Worm (Caenorhabditis elegans) whole organism, L1 larva: ENCODE results near the gene ZC84.7.

Experiments used
- ama-1 ChIP-seq: fragments of 150-350 bp; optimal IDR thresholded peaks from 2 replicates; lab custom pipeline; 2014
- blmp-1 ChIP-seq: fragments of 150-350 bp; optimal IDR thresholded peaks from 2 replicates; lab custom pipeline; 2014; ENCODE audit warnings: missing biosample characterization, missing genetic modification characterization
- dpl-1 ChIP-seq, 3 experiments: fragments of 150-350 bp in 2 of 3; sonication (generic microtip) in 1 of 3; optimal IDR thresholded peaks; 2 replicates each; lab custom pipeline; 2014 to 2017; ENCODE audit warnings: missing biosample characterization in 3 of 3, missing genetic modification characterization in 3 of 3, missing genetic modification reagents in 3 of 3
- elt-2 ChIP-seq: sonication (generic microtip); optimal IDR thresholded peaks from 2 replicates; lab custom pipeline; 2016; ENCODE audit warnings: missing genetic modification characterization, mild to moderate bottlenecking, inconsistent platforms, missing compliant biosample characterization, missing genetic modification reagents
- fkh-10 ChIP-seq: sonication (generic microtip); optimal IDR thresholded peaks from 2 replicates; lab custom pipeline; 2017; ENCODE audit warnings: missing biosample characterization, missing genetic modification reagents, missing genetic modification characterization
- lin-13 ChIP-seq: fragments of 150-350 bp; optimal IDR thresholded peaks from 2 replicates; lab custom pipeline; 2014; ENCODE audit warnings: missing biosample characterization, missing genetic modification reagents, missing genetic modification characterization
- lin-39 ChIP-seq: fragments of 150-350 bp; optimal IDR thresholded peaks from 2 replicates; lab custom pipeline; 2014; ENCODE audit warnings: missing biosample characterization, missing genetic modification reagents, missing genetic modification characterization
- mab-9 ChIP-seq: fragments of 200-800 bp; sonication (Bioruptor generic); IDR thresholded peaks from 2 replicates; pipeline ENCODE4 v1.3.6; 2022; ENCODE audit warnings: missing genetic modification reagents, missing genetic modification characterization, missing compliant biosample characterization
- nhr-28 ChIP-seq: fragments of 150-350 bp; optimal IDR thresholded peaks from 2 replicates; lab custom pipeline; 2014; ENCODE audit warnings: missing biosample characterization, missing genetic modification characterization
- nhr-90 ChIP-seq: sonication (generic microtip); optimal IDR thresholded peaks from 2 replicates; lab custom pipeline; 2016; ENCODE audit warnings: mild to moderate bottlenecking, missing genetic modification characterization, missing compliant biosample characterization; ENCODE audit not compliant: poor library complexity
- pqm-1 ChIP-seq: sonication (generic microtip); optimal IDR thresholded peaks from 3 replicates; lab custom pipeline; 2017; ENCODE audit warnings: missing biosample characterization, missing genetic modification characterization
- unc-62 ChIP-seq: fragments of 150-350 bp; optimal IDR thresholded peaks from 2 replicates; lab custom pipeline; 2014; ENCODE audit warnings: missing biosample characterization, missing genetic modification reagents, missing genetic modification characterization

- TF ChIP-seq dpl-1 (GFP tag; optimal IDR thresholded peaks at IDR 0.05; lab: Kevin White, UChicago) (no peak), lin-39 (tag; lab: Kevin White, UChicago) (no peak), nhr-90 (tag; lab: Kevin White, UChicago) (no peak), blmp-1 (tag; lab: Kevin White, UChicago) (no peak), ama-1 (lab: Kevin White, UChicago) (no peak), pqm-1 (tag; lab: Kevin White, UChicago) (no peak), lin-13 (GFP tag; lab: Kevin White, UChicago) (no peak), fkh-10 (no peak), unc-62 (GFP tag; lab: Kevin White, UChicago) (no peak), mab-9 (no peak), nhr-28 (tag; lab: Kevin White, UChicago) (no peak), elt-2 (no peak)
Measured at ce11 chrIII:9185722-9186121, at the start of gene ZC84.7.
